Worm (Caenorhabditis elegans) whole organism, L4 larva: ENCODE measurements around the gene cnnm-3.

ENCODE experiments used
- F37D6.2 ChIP-seq: sonication (generic microtip); optimal IDR thresholded peaks from 2 replicates; lab custom pipeline; 2016; ENCODE audit warnings: mild to moderate bottlenecking, missing genetic modification characterization, missing compliant biosample characterization
- F49E8.2 ChIP-seq: sonication (generic microtip); optimal IDR thresholded peaks from 2 replicates; lab custom pipeline; 2016; ENCODE audit warnings: missing compliant biosample characterization, mild to moderate bottlenecking, missing genetic modification characterization, borderline replicate concordance
- Y105C5A.15 ChIP-seq: fragments of 200-800 bp; sonication (Bioruptor generic); IDR thresholded peaks from 2 replicates; pipeline ENCODE4 v1.3.6; 2022; ENCODE audit warnings: missing genetic modification characterization, missing compliant biosample characterization
- Y48G9A.11 ChIP-seq: fragments of 200-800 bp; sonication (Bioruptor generic); IDR thresholded peaks from 2 replicates; pipeline ENCODE4 v1.3.6; 2022; ENCODE audit warnings: missing genetic modification reagents, missing genetic modification characterization, missing compliant biosample characterization
- aha-1 ChIP-seq: fragments of 150-350 bp; peaks from one replicate; lab custom pipeline; 2014; ENCODE audit warnings: missing biosample characterization, missing genetic modification characterization
- ama-1 ChIP-seq: fragments of 150-350 bp; optimal IDR thresholded peaks from 2 replicates; lab custom pipeline; 2014; ENCODE audit warnings: inconsistent platforms, mixed read lengths
- attf-4 ChIP-seq: sonication (generic microtip); optimal IDR thresholded peaks from 3 replicates; lab custom pipeline; 2017; ENCODE audit warnings: missing biosample characterization, missing genetic modification characterization
- ceh-28 ChIP-seq: fragments of 150-350 bp; optimal IDR thresholded peaks from 2 replicates; lab custom pipeline; 2014; ENCODE audit warnings: missing biosample characterization, missing genetic modification reagents, missing genetic modification characterization
- ceh-82 ChIP-seq: sonication (generic microtip); optimal IDR thresholded peaks from 2 replicates; lab custom pipeline; 2017; ENCODE audit warnings: missing biosample characterization, missing genetic modification characterization
- ces-1 ChIP-seq: fragments of 150-350 bp; sonication (generic microtip); optimal IDR thresholded peaks from 4 replicates; lab custom pipeline; 2014; ENCODE audit warnings: missing biosample characterization, missing genetic modification reagents, missing genetic modification characterization
- ctbp-1 ChIP-seq: fragments of 200-800 bp; sonication (Bioruptor generic); IDR thresholded peaks from 2 replicates; pipeline ENCODE4 v1.3.6; 2022; ENCODE audit warnings: missing genetic modification reagents, missing genetic modification characterization, missing compliant biosample characterization
- daf-19 ChIP-seq: fragments of 200-800 bp; sonication (Bioruptor generic); conservative IDR thresholded peaks from 2 replicates; pipeline ENCODE4 v1.3.6; 2022; ENCODE audit warnings: missing genetic modification characterization, missing compliant biosample characterization
- daf-8 ChIP-seq: fragments of 200-800 bp; sonication (Bioruptor generic); IDR thresholded peaks from 2 replicates; pipeline ENCODE4 v1.3.6; 2022; ENCODE audit warnings: missing genetic modification characterization, missing compliant biosample characterization
- dpl-1 ChIP-seq: fragments of 150-350 bp; optimal IDR thresholded peaks from 2 replicates; lab custom pipeline; 2014; ENCODE audit warnings: missing biosample characterization, missing genetic modification reagents, missing genetic modification characterization
- duxl-1 ChIP-seq: sonication (generic microtip); optimal IDR thresholded peaks from 2 replicates; lab custom pipeline; 2016; ENCODE audit warnings: mild to moderate bottlenecking, missing genetic modification characterization, moderate library complexity, missing compliant biosample characterization; ENCODE audit not compliant: poor library complexity
- egl-43 ChIP-seq: fragments of 200-800 bp; sonication (Bioruptor generic); IDR thresholded peaks from 2 replicates; pipeline ENCODE4 v1.3.6; 2022; ENCODE audit warnings: missing genetic modification reagents, missing genetic modification characterization, missing compliant biosample characterization
- fkh-10 ChIP-seq: fragments of 150-350 bp; optimal IDR thresholded peaks from 2 replicates; lab custom pipeline; 2014; ENCODE audit warnings: missing biosample characterization, missing genetic modification reagents, missing genetic modification characterization
- fos-1 ChIP-seq: fragments of 150-350 bp; optimal IDR thresholded peaks from 2 replicates; lab custom pipeline; 2014; ENCODE audit warnings: missing biosample characterization, missing genetic modification characterization
- gei-8 ChIP-seq: fragments of 200-800 bp; sonication (Bioruptor generic); optimal IDR thresholded peaks from 2 replicates; lab custom pipeline; 2018; ENCODE audit warnings: mild to moderate bottlenecking, missing genetic modification characterization, missing compliant biosample characterization
- hmg-1.1 ChIP-seq: fragments of 200-800 bp; sonication (Bioruptor generic); IDR thresholded peaks from 2 replicates; pipeline ENCODE4 v1.3.6; 2022; ENCODE audit warnings: missing genetic modification reagents, missing genetic modification characterization, missing compliant biosample characterization
- lin-13 ChIP-seq: fragments of 150-350 bp; optimal IDR thresholded peaks from 2 replicates; lab custom pipeline; 2014; ENCODE audit warnings: missing biosample characterization, missing genetic modification reagents, missing genetic modification characterization
- lin-15B ChIP-seq: fragments of 150-350 bp; sonication (generic microtip); optimal IDR thresholded peaks from 3 replicates; lab custom pipeline; 2014; ENCODE audit warnings: missing biosample characterization, missing genetic modification characterization
- lin-29 ChIP-seq: fragments of 200-800 bp; sonication (Bioruptor generic); IDR thresholded peaks from 2 replicates; pipeline ENCODE4 v1.3.6; 2022; ENCODE audit warnings: missing genetic modification reagents, missing genetic modification characterization, missing compliant biosample characterization
- lin-38 ChIP-seq: fragments of 200-800 bp; sonication (Bioruptor generic); IDR thresholded peaks from 2 replicates; pipeline ENCODE4 v1.3.6; 2022; ENCODE audit warnings: missing genetic modification reagents, missing genetic modification characterization, missing compliant biosample characterization
- lir-3 ChIP-seq: sonication (generic microtip); optimal IDR thresholded peaks from 2 replicates; lab custom pipeline; 2016; ENCODE audit warnings: mild to moderate bottlenecking, missing genetic modification characterization, missing compliant biosample characterization
- madf-5 ChIP-seq, 2 experiments: fragments of 200-800 bp; sonication (Bioruptor generic); IDR thresholded peaks; 2 replicates each; pipeline ENCODE4 v1.3.6; 2022; ENCODE audit warnings: missing compliant biosample characterization in 2 of 2, missing genetic modification characterization in 2 of 2
- madf-9 ChIP-seq: fragments of 200-800 bp; sonication (Bioruptor generic); conservative IDR thresholded peaks from 2 replicates; pipeline ENCODE4 v1.3.6; 2022; ENCODE audit warnings: missing genetic modification reagents, missing genetic modification characterization, missing compliant biosample characterization
- mdt-29 ChIP-seq: fragments of 200-800 bp; sonication (Bioruptor generic); IDR thresholded peaks from 2 replicates; pipeline ENCODE4 v1.3.6; 2022; ENCODE audit warnings: missing genetic modification reagents, missing genetic modification characterization, missing compliant biosample characterization
- mxl-3 ChIP-seq: fragments of 200-800 bp; sonication (Bioruptor generic); optimal IDR thresholded peaks from 2 replicates; lab custom pipeline; 2018; ENCODE audit warnings: mild to moderate bottlenecking, missing genetic modification characterization, missing compliant biosample characterization
- nhr-11 ChIP-seq: fragments of 150-350 bp; optimal IDR thresholded peaks from 2 replicates; lab custom pipeline; 2014; ENCODE audit warnings: missing biosample characterization, missing genetic modification characterization
- nhr-111 ChIP-seq: fragments of 200-800 bp; sonication (Bioruptor generic); optimal IDR thresholded peaks from 2 replicates; lab custom pipeline; 2018; ENCODE audit warnings: mild to moderate bottlenecking, missing genetic modification characterization, missing compliant biosample characterization
- nhr-41 ChIP-seq: fragments of 200-800 bp; sonication (Bioruptor generic); IDR thresholded peaks from 2 replicates; pipeline ENCODE4 v1.3.6; 2022; ENCODE audit warnings: missing genetic modification reagents, missing genetic modification characterization, missing compliant biosample characterization
- nhr-42 ChIP-seq: fragments of 200-800 bp; sonication (Bioruptor generic); IDR thresholded peaks from 2 replicates; pipeline ENCODE4 v1.3.6; 2022; ENCODE audit warnings: missing genetic modification characterization, missing compliant biosample characterization
- nhr-48 ChIP-seq: sonication (generic microtip); optimal IDR thresholded peaks from 2 replicates; lab custom pipeline; 2016; ENCODE audit warnings: mild to moderate bottlenecking, missing genetic modification characterization, missing compliant biosample characterization
- nhr-76 ChIP-seq: fragments of 150-350 bp; optimal IDR thresholded peaks from 2 replicates; lab custom pipeline; 2014; ENCODE audit warnings: missing biosample characterization, missing genetic modification characterization
- nhr-77 ChIP-seq: fragments of 150-350 bp; optimal IDR thresholded peaks from 2 replicates; lab custom pipeline; 2014; ENCODE audit warnings: missing biosample characterization, missing genetic modification characterization
- pqm-1 ChIP-seq: sonication (generic microtip); optimal IDR thresholded peaks from 2 replicates; lab custom pipeline; 2017; ENCODE audit warnings: missing biosample characterization, missing genetic modification characterization
- saeg-2 ChIP-seq: fragments of 200-800 bp; sonication (Bioruptor generic); IDR thresholded peaks from 2 replicates; pipeline ENCODE4 v1.3.6; 2022; ENCODE audit warnings: missing genetic modification reagents, missing genetic modification characterization, missing compliant biosample characterization
- sdz-12 ChIP-seq: fragments of 200-800 bp; sonication (Bioruptor generic); optimal IDR thresholded peaks from 2 replicates; lab custom pipeline; 2018; ENCODE audit warnings: mild to moderate bottlenecking, missing genetic modification characterization, missing compliant biosample characterization
- set-16 ChIP-seq: fragments of 200-800 bp; sonication (Bioruptor generic); IDR thresholded peaks from 2 replicates; pipeline ENCODE4 v1.3.6; 2022; ENCODE audit warnings: missing genetic modification reagents, missing genetic modification characterization, missing compliant biosample characterization
- skn-1 ChIP-seq: fragments of 150-350 bp; optimal IDR thresholded peaks from 2 replicates; lab custom pipeline; 2014; ENCODE audit warnings: missing biosample characterization, missing genetic modification characterization
- spr-3 ChIP-seq: fragments of 200-800 bp; sonication (Bioruptor generic); optimal IDR thresholded peaks from 2 replicates; lab custom pipeline; 2018; ENCODE audit warnings: mild to moderate bottlenecking, missing genetic modification characterization, missing compliant biosample characterization
- tag-97 ChIP-seq: fragments of 200-800 bp; sonication (Bioruptor generic); IDR thresholded peaks from 2 replicates; pipeline ENCODE4 v1.3.6; 2022; ENCODE audit warnings: missing genetic modification characterization, missing compliant biosample characterization
- tra-1 ChIP-seq: fragments of 200-800 bp; sonication (Bioruptor generic); IDR thresholded peaks from 2 replicates; pipeline ENCODE4 v1.3.6; 2022; ENCODE audit warnings: missing genetic modification reagents, missing genetic modification characterization, missing compliant biosample characterization
- unc-130 ChIP-seq: sonication (generic microtip); optimal IDR thresholded peaks from 2 replicates; lab custom pipeline; 2016; ENCODE audit warnings: missing genetic modification reagents, missing genetic modification characterization, missing compliant biosample characterization
- unc-39 ChIP-seq: sonication (generic microtip); optimal IDR thresholded peaks from 2 replicates; lab custom pipeline; 2017; ENCODE audit warnings: missing biosample characterization, missing genetic modification characterization
- unc-62 ChIP-seq, 3 experiments: fragments of 150-350 bp in 1 of 3; sonication (generic microtip); optimal IDR thresholded peaks in 2 of 3; peaks in 1 of 3; 1 replicate in 1 of 3; 2 replicates in 2 of 3; lab custom pipeline; 2014 to 2017; ENCODE audit warnings: missing biosample characterization in 3 of 3, missing genetic modification characterization in 3 of 3, missing genetic modification reagents in 3 of 3, missing genotype in 1 of 3
- vab-7 ChIP-seq: fragments of 200-800 bp; sonication (Bioruptor generic); IDR thresholded peaks from 2 replicates; pipeline ENCODE4 v1.3.6; 2022; ENCODE audit warnings: missing genetic modification reagents, missing genetic modification characterization, missing compliant biosample characterization
- zag-1 ChIP-seq: fragments of 150-350 bp; optimal IDR thresholded peaks from 2 replicates; lab custom pipeline; 2014; ENCODE audit warnings: missing biosample characterization, missing genetic modification characterization
- zfp-2 ChIP-seq: sonication (generic microtip); optimal IDR thresholded peaks from 2 replicates; lab custom pipeline; 2016; ENCODE audit warnings: mild to moderate bottlenecking, missing genetic modification characterization, missing compliant biosample characterization
- zip-2 ChIP-seq: fragments of 150-350 bp; optimal IDR thresholded peaks from 2 replicates; lab custom pipeline; 2014; ENCODE audit warnings: missing biosample characterization, missing genetic modification characterization

The cnnm-3 gene

DNA sequence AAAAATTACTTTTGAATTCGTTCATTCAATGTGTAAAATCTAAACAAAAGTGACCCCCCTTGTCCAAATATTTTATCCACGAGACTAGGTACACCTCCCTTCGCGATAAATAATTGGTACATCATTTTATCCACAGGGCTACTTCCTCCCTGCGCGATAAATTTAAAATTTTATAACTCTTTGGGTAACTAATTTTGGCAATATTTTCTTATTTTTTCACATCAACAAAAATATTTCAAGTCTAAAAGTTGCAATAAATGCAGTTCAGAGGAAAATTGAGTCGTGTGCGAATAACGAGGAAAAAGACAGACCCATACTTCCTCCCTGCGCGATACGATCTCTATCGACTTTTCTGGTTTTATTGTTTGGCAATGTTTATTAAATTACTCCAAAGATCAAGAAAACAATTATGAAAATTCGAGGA, 48.7 kb downstream of the cnnm-3 start (continued):
- peak; percentile 92 for TF ChIP-seq lir-3 (tag; lab: Kevin White, UChicago)
- TF ChIP-seq attf-4 (tag; lab: Kevin White, UChicago), result peak; percentile 79
- no peak for TF ChIP-seq unc-39 (tag; lab: Kevin White, UChicago)
- peak; percentile 54 for TF ChIP-seq F49E8.2 (tag; lab: Kevin White, UChicago)
- TF ChIP-seq ama-1, result no peak
- TF ChIP-seq zip-2 (tag; lab: Kevin White, UChicago), result peak; percentile 97
- peak; percentile 96 for TF ChIP-seq lin-13 (GFP tag; lab: Kevin White, UChicago)
- peak; percentile 60 for TF ChIP-seq ceh-82
- no peak for TF ChIP-seq sdz-12
- TF ChIP-seq spr-3 (GFP tag; lab: Kevin White, UChicago), result peak; percentile 98
- TF ChIP-seq dpl-1 (GFP tag; lab: Kevin White, UChicago), result peak; percentile 72
- peak; percentile 99 for TF ChIP-seq duxl-1
- peak; percentile 94 for TF ChIP-seq vab-7
- no peak for TF ChIP-seq unc-130
- peak; percentile 99 for TF ChIP-seq nhr-42
- TF ChIP-seq hmg-1.1 (GFP tag; lab: Robert Waterston, UW), result peak; percentile 100
- TF ChIP-seq tra-1 (GFP tag; lab: Robert Waterston, UW), result peak; percentile 98
- TF ChIP-seq nhr-41 (GFP tag; lab: Robert Waterston, UW), result 0 out of 2 replicates have a peak, but pooled peaks have one; percentile 66
- peak; percentile 90; the same call in 1 of the 2 replicates for TF ChIP-seq tag-97
- peak; percentile 89 for TF ChIP-seq fos-1
- peak; percentile 92 for TF ChIP-seq mdt-29
- peak; percentile 98 for TF ChIP-seq nhr-11 (tag; lab: Kevin White, UChicago)
- TF ChIP-seq pqm-1 (tag; lab: Kevin White, UChicago), result peak; percentile 60
- TF ChIP-seq mxl-3 (GFP tag; lab: Kevin White, UChicago), result peak; percentile 92
- peak; percentile 99 for TF ChIP-seq F37D6.2 (tag; lab: Kevin White, UChicago)
- TF ChIP-seq skn-1 (tag; lab: Kevin White, UChicago), result no peak
- peak; percentile 87 for TF ChIP-seq zfp-2 (tag; lab: Kevin White, UChicago)
- no peak for TF ChIP-seq daf-19
- peak; percentile 96 for TF ChIP-seq nhr-48 (tag; lab: Kevin White, UChicago)
- no peak for TF ChIP-seq set-16 (GFP tag; lab: Robert Waterston, UW)
- peak; percentile 99 for TF ChIP-seq ctbp-1 (GFP tag; lab: Robert Waterston, UW)
- peak; percentile 95 for TF ChIP-seq lin-29
- peak; percentile 33; the same call in 1 of the 2 replicates for TF ChIP-seq Y48G9A.11 (GFP tag; lab: Robert Waterston, UW)
- peak; percentile 87 to 99 for TF ChIP-seq unc-62 (GFP tag; optimal IDR thresholded peaks at IDR 0.05 in 1 of 2; lab: Kevin White, UChicago)
- peak; percentile 81 for TF ChIP-seq unc-62 (tag; optimal IDR thresholded peaks at IDR 0.05; lab: Kevin White, UChicago)
- peak; percentile 86 for TF ChIP-seq lin-38 (GFP tag; lab: Robert Waterston, UW)
- TF ChIP-seq Y105C5A.15 (GFP tag; lab: Robert Waterston, UW), result peak; percentile 82; the same call in 1 of the 2 replicates
- peak; percentile 62 for TF ChIP-seq gei-8
- TF ChIP-seq, all 104 proteins: peak for 91

DNA sequence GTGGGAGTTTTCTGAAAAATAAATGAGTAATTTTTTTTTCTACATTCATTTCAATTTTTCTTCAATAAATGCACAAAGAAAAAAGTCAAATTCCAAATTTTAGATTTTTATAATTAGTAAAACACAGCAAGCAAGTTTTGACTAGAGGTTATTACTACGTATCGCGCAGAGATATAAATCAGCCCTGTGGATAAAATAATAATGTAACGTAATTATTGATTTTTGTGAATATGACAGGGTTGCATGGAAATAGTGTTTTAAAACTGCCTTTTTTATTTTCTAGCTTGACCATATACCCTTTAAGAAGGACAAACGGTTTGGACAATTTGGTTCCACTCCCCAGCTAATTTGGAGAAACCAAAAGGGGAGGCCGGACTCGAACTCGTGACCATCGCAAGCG, 49.3 kb downstream of the cnnm-3 start:
- TF ChIP-seq madf-9 (0 out of 2 replicates have a peak, but pooled peaks have one; percentile 8), nhr-77 (peak; percentile 28), skn-1 (tag; lab: Kevin White, UChicago) (no peak), ceh-28 (tag; lab: Kevin White, UChicago) (peak; percentile 39), daf-19 (no peak), Y105C5A.15 (GFP tag; lab: Robert Waterston, UW) (no peak), ces-1 (no peak), aha-1 (peak; percentile 68), tag-97 (no peak), egl-43 (no peak), pqm-1 (tag; lab: Kevin White, UChicago) (no peak), saeg-2 (GFP tag; lab: Robert Waterston, UW) (no peak), fkh-10 (GFP tag; lab: Kevin White, UChicago) (no peak), vab-7 (no peak), ctbp-1 (GFP tag; lab: Robert Waterston, UW) (no peak), lin-15B (tag; lab: Kevin White, UChicago) (no peak), madf-5 (GFP tag; IDR thresholded peaks at IDR 0.05; lab: Robert Waterston, UW) (no peak), zag-1 (tag; lab: Kevin White, UChicago) (no peak), daf-8 (GFP tag; lab: Robert Waterston, UW) (no peak), lin-13 (GFP tag; lab: Kevin White, UChicago) (no peak), attf-4 (tag; lab: Kevin White, UChicago) (no peak), zfp-2 (tag; lab: Kevin White, UChicago) (no peak), nhr-76 (no peak), nhr-111 (no peak)
